Fruit fly (Drosophila melanogaster) whole organism, embryonic: ENCODE data around the gene mei-218.

Experiments used
- Abd-B ChIP-seq: fragments of 200-800 bp; sonication (Bioruptor generic); optimal IDR thresholded peaks from 2 replicates; lab custom pipeline; 2018; ENCODE audit warnings: missing biosample characterization, mild to moderate bottlenecking, missing genetic modification characterization, moderate library complexity
- Asciz ChIP-seq: fragments of 200-800 bp; sonication (Bioruptor generic); optimal IDR thresholded peaks from 2 replicates; lab custom pipeline; 2017; ENCODE audit warnings: missing biosample characterization, mild to moderate bottlenecking, missing genetic modification characterization, missing genetic modification reagents
- Awh ChIP-seq: fragments of 200-800 bp; sonication (Bioruptor generic); IDR thresholded peaks from 2 replicates; pipeline ENCODE4, ENCODE4 v1.3.6; 2022; ENCODE audit warnings: missing biosample characterization, missing genetic modification characterization
- Blimp-1 ChIP-seq: fragments of 200-800 bp; sonication (Bioruptor generic); optimal IDR thresholded peaks from 3 replicates; lab custom pipeline; 2018; ENCODE audit warnings: missing biosample characterization, missing genetic modification characterization, mild to moderate bottlenecking, moderate library complexity, missing genetic modification reagents
- CG10543 ChIP-seq: fragments of 200-800 bp; sonication (Bioruptor generic); optimal IDR thresholded peaks from 3 replicates; lab custom pipeline; 2017; ENCODE audit warnings: missing biosample characterization, mild to moderate bottlenecking, missing genetic modification characterization, moderate library complexity
- CG10979 ChIP-seq: fragments of 200-800 bp; sonication (Bioruptor generic); optimal IDR thresholded peaks from 2 replicates; lab custom pipeline; 2018; ENCODE audit warnings: missing biosample characterization, mild to moderate bottlenecking, missing genetic modification characterization, moderate library complexity
- CG14667 ChIP-seq: fragments of 200-800 bp; sonication (Bioruptor generic); IDR thresholded peaks from 2 replicates; pipeline ENCODE4 v1.3.6; 2022; ENCODE audit warnings: missing biosample characterization, missing genetic modification characterization
- CG14860 ChIP-seq: fragments of 200-800 bp; sonication (Bioruptor generic); IDR thresholded peaks from 3 replicates; pipeline ENCODE4 v1.3.6; 2022; ENCODE audit warnings: missing biosample characterization, missing genetic modification characterization; ENCODE audit not compliant: partially characterized antibody
- CG15479 ChIP-seq: fragments of 200-800 bp; sonication (Bioruptor generic); optimal IDR thresholded peaks from 3 replicates; lab custom pipeline; 2019; ENCODE audit warnings: missing biosample characterization, mild to moderate bottlenecking, missing genetic modification characterization, moderate library complexity
- CG15514 ChIP-seq: fragments of 200-800 bp; sonication (Bioruptor generic); optimal IDR thresholded peaks from 3 replicates; lab custom pipeline; 2017; ENCODE audit warnings: missing biosample characterization, missing genetic modification characterization, mild to moderate bottlenecking, moderate library complexity, missing genetic modification reagents
- CG17385 ChIP-seq: fragments of 200-800 bp; sonication (Bioruptor generic); optimal IDR thresholded peaks from 3 replicates; lab custom pipeline; 2018; ENCODE audit warnings: missing biosample characterization, mild to moderate bottlenecking, missing genetic modification characterization
- CG7372 ChIP-seq: fragments of 200-800 bp; sonication (Bioruptor generic); IDR thresholded peaks from 2 replicates; pipeline ENCODE4 v1.3.6; 2022; ENCODE audit warnings: missing biosample characterization, missing genetic modification characterization
- CG7928 ChIP-seq: fragments of 200-800 bp; sonication (Bioruptor generic); optimal IDR thresholded peaks from 2 replicates; lab custom pipeline; 2017; ENCODE audit warnings: missing biosample characterization, mild to moderate bottlenecking, missing genetic modification characterization
- CG8281 ChIP-seq: fragments of 200-800 bp; sonication (Bioruptor generic); optimal IDR thresholded peaks from 2 replicates; lab custom pipeline; 2018; ENCODE audit warnings: missing biosample characterization, mild to moderate bottlenecking, missing genetic modification characterization, moderate library complexity
- CG9817 ChIP-seq: fragments of 200-800 bp; sonication (Bioruptor generic); optimal IDR thresholded peaks from 2 replicates; lab custom pipeline; 2018; ENCODE audit warnings: missing biosample characterization, mild to moderate bottlenecking, missing genetic modification characterization, moderate library complexity
- Dp ChIP-seq: fragments of 200-800 bp; sonication (Bioruptor generic); optimal IDR thresholded peaks from 2 replicates; lab custom pipeline; 2018; ENCODE audit warnings: missing biosample characterization, mild to moderate bottlenecking, missing genetic modification characterization, moderate library complexity
- E2f1 ChIP-seq: fragments of 200-800 bp; sonication (Bioruptor generic); IDR thresholded peaks from 2 replicates; pipeline ENCODE4 v1.3.6; 2022; ENCODE audit warnings: missing biosample characterization, missing genetic modification characterization
- Ets65A ChIP-seq: fragments of 200-800 bp; sonication (Bioruptor generic); peaks from one replicate; lab custom pipeline; 2016; ENCODE audit warnings: missing biosample characterization, missing genetic modification characterization
- Fer2 ChIP-seq: fragments of 200-800 bp; sonication (Bioruptor generic); optimal IDR thresholded peaks from 2 replicates; lab custom pipeline; 2018; ENCODE audit warnings: missing biosample characterization, mild to moderate bottlenecking, missing genetic modification characterization, moderate library complexity
- GATAe ChIP-seq: fragments of 200-800 bp; sonication (Bioruptor generic); conservative IDR thresholded peaks from 2 replicates; pipeline ENCODE4 v1.3.6; 2022; ENCODE audit warnings: missing biosample characterization, missing genetic modification characterization
- Hr78 ChIP-seq, 2 experiments: fragments of 200-800 bp in 1 of 2; fragments of >200 bp in 1 of 2; sonication (Bioruptor generic) in 1 of 2; optimal IDR thresholded peaks; 2 replicates each; lab custom pipeline; 2017 to 2019; ENCODE audit warnings: missing biosample characterization in 2 of 2, missing genetic modification characterization in 2 of 2, mild to moderate bottlenecking in 1 of 2, moderate library complexity in 1 of 2
- Kr ChIP-seq: fragments of 200-800 bp; sonication (Bioruptor generic); optimal IDR thresholded peaks from 2 replicates; lab custom pipeline; 2017; ENCODE audit warnings: missing biosample characterization, mild to moderate bottlenecking, missing genetic modification characterization
- Med ChIP-seq: fragments of 200-800 bp; sonication (Bioruptor generic); peaks from one replicate; lab custom pipeline; 2016; ENCODE audit warnings: missing biosample characterization, missing genetic modification characterization, mild to moderate bottlenecking, inconsistent platforms, moderate library complexity
- NFAT ChIP-seq: fragments of 200-800 bp; sonication (Bioruptor generic); IDR thresholded peaks from 2 replicates; pipeline ENCODE4 v1.3.6; 2022; ENCODE audit warnings: missing biosample characterization, missing genetic modification characterization
- Oaz ChIP-seq: fragments of 200-800 bp; sonication (Bioruptor generic); IDR thresholded peaks from 2 replicates; pipeline ENCODE4 v1.3.6; 2022; ENCODE audit warnings: missing biosample characterization, missing genetic modification characterization
- Oli ChIP-seq: fragments of 200-800 bp; sonication (Bioruptor generic); optimal IDR thresholded peaks from 2 replicates; lab custom pipeline; 2018; ENCODE audit warnings: missing biosample characterization, mild to moderate bottlenecking, missing genetic modification characterization, moderate library complexity
- Pdp1 ChIP-seq, 2 experiments: fragments of 200-800 bp; sonication (Bioruptor generic); optimal IDR thresholded peaks; 3 replicates each; lab custom pipeline; 2016; ENCODE audit warnings: missing biosample characterization in 2 of 2, missing genetic modification characterization in 2 of 2, mild to moderate bottlenecking in 1 of 2, moderate library complexity in 1 of 2
- Sry-δ ChIP-seq: fragments of 200-800 bp; sonication (Bioruptor generic); optimal IDR thresholded peaks from 2 replicates; lab custom pipeline; 2016; ENCODE audit warnings: missing biosample characterization, missing genetic modification characterization
- br ChIP-seq: fragments of >200 bp; optimal IDR thresholded peaks from 2 replicates; lab custom pipeline; 2017
- cato ChIP-seq: fragments of 200-800 bp; sonication (Bioruptor generic); optimal IDR thresholded peaks from 2 replicates; lab custom pipeline; 2016; ENCODE audit warnings: missing biosample characterization, missing genetic modification characterization, borderline replicate concordance
- caup ChIP-seq: fragments of 200-800 bp; sonication (Bioruptor generic); optimal IDR thresholded peaks from 3 replicates; lab custom pipeline; 2017; ENCODE audit warnings: missing biosample characterization, mild to moderate bottlenecking, missing genetic modification characterization, moderate library complexity; ENCODE audit not compliant: severe bottlenecking
- dm ChIP-seq: fragments of 200-800 bp; sonication (Bioruptor generic); optimal IDR thresholded peaks from 3 replicates; lab custom pipeline; 2016; ENCODE audit warnings: missing biosample characterization, missing genetic modification characterization
- emc ChIP-seq: fragments of 200-800 bp; sonication (Bioruptor generic); optimal IDR thresholded peaks from 2 replicates; lab custom pipeline; 2016; ENCODE audit warnings: missing biosample characterization, missing genetic modification characterization
- grau ChIP-seq: fragments of 200-800 bp; optimal IDR thresholded peaks from 3 replicates; lab custom pipeline; 2019; ENCODE audit warnings: missing biosample characterization, mild to moderate bottlenecking, missing genetic modification characterization, moderate library complexity
- ken ChIP-seq: fragments of 200-800 bp; sonication (Bioruptor generic); IDR thresholded peaks from 3 replicates; pipeline ENCODE4 v1.3.6; 2022; ENCODE audit warnings: missing biosample characterization, missing genetic modification characterization
- nom ChIP-seq: fragments of 200-800 bp; sonication (Bioruptor generic); optimal IDR thresholded peaks from 2 replicates; lab custom pipeline; 2017; ENCODE audit warnings: missing biosample characterization, missing genetic modification characterization, mild to moderate bottlenecking, moderate library complexity, missing genetic modification reagents
- oc ChIP-seq: fragments of 200-800 bp; sonication (Bioruptor generic); optimal IDR thresholded peaks from 2 replicates; lab custom pipeline; 2018; ENCODE audit warnings: missing biosample characterization, mild to moderate bottlenecking, missing genetic modification characterization, moderate library complexity
- pros ChIP-seq: fragments of 200-800 bp; sonication (Bioruptor generic); optimal IDR thresholded peaks from 3 replicates; lab custom pipeline; 2019; ENCODE audit warnings: missing biosample characterization, mild to moderate bottlenecking, missing genetic modification characterization, moderate library complexity
- ro ChIP-seq: fragments of 200-800 bp; sonication (Bioruptor generic); IDR thresholded peaks from 2 replicates; pipeline ENCODE4 v1.3.6; 2022; ENCODE audit warnings: missing biosample characterization, missing genetic modification characterization
- row ChIP-seq: fragments of 200-800 bp; sonication (Bioruptor generic); IDR thresholded peaks from 3 replicates; pipeline ENCODE4 v1.3.6; 2022; ENCODE audit warnings: missing biosample characterization, missing genetic modification characterization
- sd ChIP-seq: fragments of 200-800 bp; sonication (Bioruptor generic); optimal IDR thresholded peaks from 3 replicates; lab custom pipeline; 2018; ENCODE audit warnings: missing biosample characterization, mild to moderate bottlenecking, missing genetic modification characterization, moderate library complexity
- sens ChIP-seq: fragments of 200-800 bp; sonication (Bioruptor generic); peaks from one replicate; lab custom pipeline; 2016; ENCODE audit warnings: missing biosample characterization, missing genetic modification characterization
- slbo ChIP-seq: fragments of 200-800 bp; sonication (Bioruptor generic); IDR thresholded peaks from 2 replicates; pipeline ENCODE4 v1.3.6; 2022; ENCODE audit warnings: missing biosample characterization, missing genetic modification characterization
- wek ChIP-seq: fragments of 200-800 bp; sonication (Bioruptor generic); optimal IDR thresholded peaks from 3 replicates; lab custom pipeline; 2018; ENCODE audit warnings: missing biosample characterization, mild to moderate bottlenecking, missing genetic modification characterization, moderate library complexity
- zf30C ChIP-seq: fragments of 200-800 bp; sonication (Bioruptor generic); optimal IDR thresholded peaks from 3 replicates; lab custom pipeline; 2018; ENCODE audit warnings: missing biosample characterization, mild to moderate bottlenecking, missing genetic modification characterization

The mei-218 gene

dm6 chrX:17174115-17174514 lies 31.3 kb upstream of the mei-218 start (continued):
- TF ChIP-seq Sry-δ (GFP tag; lab: Kevin White, UChicago) (no peak), Asciz (GFP tag; lab: Kevin White, UChicago) (peak; percentile 20), dm (GFP tag; lab: Kevin White, UChicago) (no peak), sd (tag; lab: Kevin White, UChicago) (no peak), E2f1 (0 out of 2 replicates have a peak, but pooled peaks have one; percentile 14), emc (no peak), NFAT (GFP tag; lab: Robert Waterston, UW) (0 out of 2 replicates have a peak, but pooled peaks have one; percentile 10), GATAe (GFP tag; lab: Robert Waterston, UW) (no peak), CG10979 (tag; lab: Kevin White, UChicago) (peak; percentile 51)

- TF ChIP-seq Hr78 (GFP tag; optimal IDR thresholded peaks at IDR 0.05; lab: Kevin White, UChicago), result peak in 1 of 2 experiments; percentile 96
- no peak for TF ChIP-seq CG7372 (GFP tag; lab: Robert Waterston, UW)
- TF ChIP-seq oc (tag; lab: Kevin White, UChicago), result peak; percentile 13
- peak; percentile 78 for TF ChIP-seq Blimp-1
- TF ChIP-seq pros (GFP tag; lab: Kevin White, UChicago), result peak; percentile 71
- TF ChIP-seq Pdp1 (GFP tag; optimal IDR thresholded peaks at IDR 0.05; lab: Kevin White, UChicago), result peak in 1 of 2 experiments; percentile 48
- no peak for TF ChIP-seq CG7928 (GFP tag; lab: Kevin White, UChicago)
- peak; percentile 93 for TF ChIP-seq CG8281 (tag; lab: Kevin White, UChicago)
Observed at dm6 chrX:17172777-17173315, 30.1 kb upstream of the mei-218 start.

dm6 chrX:17172123-17172522 lies 29.3 kb upstream of the mei-218 start:
- TF ChIP-seq CG15514 (GFP tag; lab: Kevin White, UChicago) (no peak), row (peak; percentile 25; the same call in 1 of the 3 replicates), E2f1 (no peak), emc (no peak), Hr78 (GFP tag; optimal IDR thresholded peaks at IDR 0.05; lab: Kevin White, UChicago) (no peak), Oaz (GFP tag; lab: Robert Waterston, UW) (no peak), grau (tag; lab: Kevin White, UChicago) (peak; percentile 64), wek (GFP tag; lab: Kevin White, UChicago) (no peak), sens (GFP tag; lab: Kevin White, UChicago) (peak; percentile 29), Med (peak; percentile 70), cato (GFP tag; lab: Kevin White, UChicago) (no peak), Abd-B (GFP tag; lab: Kevin White, UChicago) (no peak), zf30C (GFP tag; lab: Kevin White, UChicago) (no peak), Ets65A (peak; percentile 87)
- TF ChIP-seq, all 482 proteins: peak for 5

DNA sequence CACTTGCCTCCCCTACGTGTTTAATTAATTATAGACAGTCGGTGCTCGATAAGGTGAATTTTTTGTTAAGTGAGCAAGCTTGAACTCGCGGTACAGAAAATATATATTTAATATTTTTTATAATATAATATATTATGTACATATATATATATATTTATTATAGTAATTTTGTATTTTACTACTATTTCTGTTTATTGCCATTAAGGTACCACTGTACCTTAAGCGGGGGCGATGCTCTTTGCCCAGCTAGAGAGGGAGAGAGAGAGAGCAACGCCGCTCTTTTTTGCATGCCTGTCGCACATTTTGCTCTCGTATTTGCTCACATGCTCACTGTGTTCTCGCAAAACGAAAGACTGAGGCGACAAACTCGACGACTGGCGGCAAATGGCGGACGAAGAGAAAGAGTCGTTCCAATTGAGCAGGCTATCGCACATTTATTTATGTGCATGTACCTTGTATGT lies 27.7 kb upstream of the mei-218 start:
- TF ChIP-seq CG14667 (0 out of 2 replicates have a peak, but pooled peaks have one; percentile 11), CG14860 (no peak), Awh (GFP tag; lab: Robert Waterston, UW) (0 out of 2 replicates have a peak, but pooled peaks have one; percentile 23), CG15479 (GFP tag; lab: Kevin White, UChicago) (peak; percentile 70), Kr (GFP tag; lab: Kevin White, UChicago) (no peak), nom (GFP tag; lab: Kevin White, UChicago) (peak; percentile 58), slbo (GFP tag; lab: Robert Waterston, UW) (peak; percentile 74), ro (GFP tag; lab: Robert Waterston, UW) (no peak), CG9817 (peak; percentile 60), CG10543 (GFP tag; lab: Kevin White, UChicago) (no peak), CG17385 (GFP tag; lab: Kevin White, UChicago) (peak; percentile 56), Fer2 (tag; lab: Kevin White, UChicago) (peak; percentile 15), br (lab: Kevin White, UChicago) (no peak), ken (GFP tag; lab: Robert Waterston, UW) (no peak), Dp (GFP tag; lab: Kevin White, UChicago) (no peak), Oli (tag; lab: Kevin White, UChicago) (peak; percentile 47), caup (peak; percentile 36)
